Fruit fly (Drosophila melanogaster) whole organism, embryonic: ENCODE measurements around the gene Fife.

Source experiments
- Adf1 ChIP-seq: fragments of 200-800 bp; sonication (Bioruptor generic); IDR thresholded peaks from 2 replicates; pipeline ENCODE4 v1.3.6; 2022; ENCODE audit warnings: missing biosample characterization, missing genetic modification characterization
- B-H1 ChIP-seq: fragments of 200-800 bp; sonication (Bioruptor generic); IDR thresholded peaks from 3 replicates; pipeline ENCODE4 v1.3.6; 2022; ENCODE audit warnings: missing biosample characterization, missing genetic modification characterization
- Bgb ChIP-seq: fragments of 200-800 bp; sonication (Bioruptor generic); IDR thresholded peaks from 2 replicates; pipeline ENCODE4 v1.3.6; 2022; ENCODE audit warnings: missing biosample characterization, missing genetic modification characterization; ENCODE audit not compliant: partially characterized antibody
- CG10654 ChIP-seq: fragments of 200-800 bp; sonication (Bioruptor generic); optimal IDR thresholded peaks from 2 replicates; lab custom pipeline; 2016; ENCODE audit warnings: missing biosample characterization, missing genetic modification characterization
- CG10979 ChIP-seq: fragments of 200-800 bp; sonication (Bioruptor generic); optimal IDR thresholded peaks from 2 replicates; lab custom pipeline; 2018; ENCODE audit warnings: missing biosample characterization, mild to moderate bottlenecking, missing genetic modification characterization, moderate library complexity
- CG12391 ChIP-seq: fragments of 200-800 bp; sonication (Bioruptor generic); optimal IDR thresholded peaks from 3 replicates; lab custom pipeline; 2018; ENCODE audit warnings: missing biosample characterization, mild to moderate bottlenecking, missing genetic modification characterization, moderate library complexity
- CG12659 ChIP-seq: fragments of 200-800 bp; sonication (Bioruptor generic); optimal IDR thresholded peaks from 3 replicates; lab custom pipeline; 2017; ENCODE audit warnings: mild to moderate bottlenecking, missing biosample characterization, missing genetic modification reagents, missing genetic modification characterization
- CG17829 ChIP-seq: fragments of 200-800 bp; optimal IDR thresholded peaks from 2 replicates; lab custom pipeline; 2019; ENCODE audit warnings: missing biosample characterization, mild to moderate bottlenecking, missing genetic modification characterization, moderate library complexity
- CG2712 ChIP-seq: fragments of 200-800 bp; optimal IDR thresholded peaks from 3 replicates; lab custom pipeline; 2019; ENCODE audit warnings: missing biosample characterization, mild to moderate bottlenecking, missing genetic modification characterization, moderate library complexity
- CG30403 ChIP-seq: fragments of 200-800 bp; sonication (Bioruptor generic); optimal IDR thresholded peaks from 3 replicates; lab custom pipeline; 2016; ENCODE audit warnings: missing biosample characterization, missing genetic modification characterization
- CG3065 ChIP-seq: fragments of 200-800 bp; sonication (Bioruptor generic); optimal IDR thresholded peaks from 2 replicates; lab custom pipeline; 2016; ENCODE audit warnings: missing biosample characterization, missing genetic modification characterization
- CG31441 ChIP-seq: fragments of 200-800 bp; sonication (Bioruptor generic); IDR thresholded peaks from 2 replicates; pipeline ENCODE4 v1.3.6; 2022; ENCODE audit warnings: missing biosample characterization, missing genetic modification characterization
- CG32772 ChIP-seq: fragments of 200-800 bp; sonication (Bioruptor generic); IDR thresholded peaks from 2 replicates; pipeline ENCODE4 v1.3.6; 2022; ENCODE audit warnings: missing biosample characterization, missing genetic modification characterization
- CG4360 ChIP-seq: fragments of 200-800 bp; sonication (Bioruptor generic); IDR thresholded peaks from 2 replicates; pipeline ENCODE4 v1.3.6; 2022; ENCODE audit warnings: missing biosample characterization, missing genetic modification characterization
- CG5245 ChIP-seq: fragments of 200-800 bp; sonication (Bioruptor generic); optimal IDR thresholded peaks from 3 replicates; lab custom pipeline; 2016; ENCODE audit warnings: missing biosample characterization, missing genetic modification characterization
- CG5953 ChIP-seq: fragments of 200-800 bp; sonication (Bioruptor generic); IDR thresholded peaks from 2 replicates; pipeline ENCODE4 v1.3.6; 2022; ENCODE audit warnings: missing biosample characterization, missing genetic modification characterization
- CG9932 ChIP-seq: fragments of 200-800 bp; sonication (Bioruptor generic); IDR thresholded peaks from 2 replicates; pipeline ENCODE4 v1.3.6; 2022; ENCODE audit warnings: missing biosample characterization, missing genetic modification characterization
- CTCF ChIP-seq: fragments of 200-800 bp; sonication (Bioruptor generic); optimal IDR thresholded peaks from 2 replicates; lab custom pipeline; 2017; ENCODE audit warnings: missing biosample characterization, mild to moderate bottlenecking, missing genetic modification characterization, moderate library complexity
- D19A ChIP-seq: fragments of 200-800 bp; optimal IDR thresholded peaks from 3 replicates; lab custom pipeline; 2019; ENCODE audit warnings: missing biosample characterization, mild to moderate bottlenecking, missing genetic modification characterization, moderate library complexity
- Deaf1 ChIP-seq: fragments of 200-800 bp; optimal IDR thresholded peaks from 3 replicates; lab custom pipeline; 2019; ENCODE audit warnings: missing biosample characterization, mild to moderate bottlenecking, missing genetic modification characterization, moderate library complexity
- Ets65A ChIP-seq: fragments of 200-800 bp; sonication (Bioruptor generic); peaks from one replicate; lab custom pipeline; 2016; ENCODE audit warnings: missing biosample characterization, missing genetic modification characterization
- Med ChIP-seq: fragments of 200-800 bp; sonication (Bioruptor generic); peaks from one replicate; lab custom pipeline; 2016; ENCODE audit warnings: missing biosample characterization, missing genetic modification characterization, mild to moderate bottlenecking, inconsistent platforms, moderate library complexity
- Oli ChIP-seq: fragments of 200-800 bp; sonication (Bioruptor generic); optimal IDR thresholded peaks from 2 replicates; lab custom pipeline; 2018; ENCODE audit warnings: missing biosample characterization, mild to moderate bottlenecking, missing genetic modification characterization, moderate library complexity
- Rfx ChIP-seq: fragments of 200-800 bp; sonication (Bioruptor generic); IDR thresholded peaks from 2 replicates; pipeline ENCODE4 v1.3.6; 2022; ENCODE audit warnings: missing biosample characterization, missing genetic modification characterization
- YL-1 ChIP-seq: fragments of 200-800 bp; sonication (Bioruptor generic); optimal IDR thresholded peaks from 3 replicates; lab custom pipeline; 2017; ENCODE audit warnings: missing biosample characterization, mild to moderate bottlenecking, missing genetic modification characterization
- ase ChIP-seq: fragments of 200-800 bp; sonication (Bioruptor generic); IDR thresholded peaks from 3 replicates; pipeline ENCODE4 v1.3.6; 2022; ENCODE audit warnings: missing biosample characterization, missing genetic modification characterization
- caup ChIP-seq: fragments of 200-800 bp; sonication (Bioruptor generic); optimal IDR thresholded peaks from 3 replicates; lab custom pipeline; 2017; ENCODE audit warnings: missing biosample characterization, mild to moderate bottlenecking, missing genetic modification characterization, moderate library complexity; ENCODE audit not compliant: severe bottlenecking
- chm ChIP-seq: fragments of 200-800 bp; sonication (Bioruptor generic); IDR thresholded peaks from 2 replicates; pipeline ENCODE4 v1.3.6; 2022; ENCODE audit warnings: missing biosample characterization, missing genetic modification characterization
- da ChIP-seq: fragments of 200-800 bp; sonication (Bioruptor generic); optimal IDR thresholded peaks from 2 replicates; lab custom pipeline; 2016; ENCODE audit warnings: missing biosample characterization, missing genetic modification characterization
- hbn ChIP-seq: fragments of 200-800 bp; sonication (Bioruptor generic); IDR thresholded peaks from 2 replicates; pipeline ENCODE4 v1.3.6; 2022; ENCODE audit warnings: missing biosample characterization, missing genetic modification characterization; ENCODE audit not compliant: partially characterized antibody
- kni ChIP-seq: fragments of 200-800 bp; sonication (Bioruptor generic); optimal IDR thresholded peaks from 3 replicates; lab custom pipeline; 2017; ENCODE audit warnings: mild to moderate bottlenecking, missing biosample characterization, missing genetic modification reagents, missing genetic modification characterization
- row ChIP-seq: fragments of 200-800 bp; sonication (Bioruptor generic); IDR thresholded peaks from 3 replicates; pipeline ENCODE4 v1.3.6; 2022; ENCODE audit warnings: missing biosample characterization, missing genetic modification characterization
- sens ChIP-seq: fragments of 200-800 bp; sonication (Bioruptor generic); peaks from one replicate; lab custom pipeline; 2016; ENCODE audit warnings: missing biosample characterization, missing genetic modification characterization
- sob ChIP-seq: fragments of 200-800 bp; sonication (Bioruptor generic); IDR thresholded peaks from 2 replicates; pipeline ENCODE4 v1.3.6; 2022; ENCODE audit warnings: missing biosample characterization, missing genetic modification characterization
- sug ChIP-seq: fragments of 200-800 bp; optimal IDR thresholded peaks from 2 replicates; lab custom pipeline; 2019; ENCODE audit warnings: missing biosample characterization, mild to moderate bottlenecking, missing genetic modification characterization, moderate library complexity
- tll ChIP-seq, 2 experiments: fragments of 200-800 bp in 1 of 2; fragments of >200 bp in 1 of 2; sonication (Bioruptor generic) in 1 of 2; optimal IDR thresholded peaks; 2 replicates each; lab custom pipeline; 2017 to 2019; ENCODE audit warnings: missing biosample characterization in 2 of 2, missing genetic modification characterization in 2 of 2, mild to moderate bottlenecking in 1 of 2, moderate library complexity in 1 of 2
- trem ChIP-seq: fragments of 200-800 bp; optimal IDR thresholded peaks from 3 replicates; lab custom pipeline; 2019; ENCODE audit warnings: missing biosample characterization, mild to moderate bottlenecking, missing genetic modification characterization, moderate library complexity
- wdn ChIP-seq: fragments of 200-800 bp; sonication (Bioruptor generic); IDR thresholded peaks from 2 replicates; pipeline ENCODE4 v1.3.6; 2022; ENCODE audit warnings: missing biosample characterization, missing genetic modification characterization
- zfh2 ChIP-seq: fragments of 200-800 bp; sonication (Bioruptor generic); optimal IDR thresholded peaks from 2 replicates; lab custom pipeline; 2016; ENCODE audit warnings: missing biosample characterization, missing genetic modification characterization

Fife gene

dm6 chr3L:2636023-2636968 lies 75.2 kb downstream of the Fife start (continued):
- TF ChIP-seq CG3065 (GFP tag; lab: Kevin White, UChicago) (no peak), CG5953 (GFP tag; lab: Robert Waterston, UW) (no peak), Rfx (GFP tag; lab: Robert Waterston, UW) (peak; percentile 46), da (GFP tag; lab: Kevin White, UChicago) (no peak), CTCF (GFP tag; lab: Kevin White, UChicago) (no peak), row (GFP tag; lab: Robert Waterston, UW) (peak; percentile 23; the same call in 1 of the 3 replicates), hbn (GFP tag; lab: Robert Waterston, UW) (no peak), Adf1 (GFP tag; lab: Robert Waterston, UW) (peak; percentile 51; the same call in 1 of the 2 replicates), chm (GFP tag; lab: Robert Waterston, UW) (no peak), tll (GFP tag; optimal IDR thresholded peaks at IDR 0.05; lab: Kevin White, UChicago) (no peak), B-H1 (GFP tag; lab: Robert Waterston, UW) (peak; percentile 13; the same call in 1 of the 3 replicates), Deaf1 (tag; lab: Kevin White, UChicago) (peak; percentile 63), CG12659 (GFP tag; lab: Kevin White, UChicago) (peak; percentile 15), CG30403 (GFP tag; lab: Kevin White, UChicago) (no peak), CG32772 (GFP tag; lab: Robert Waterston, UW) (no peak), CG10654 (GFP tag; lab: Kevin White, UChicago) (peak; percentile 16), ase (GFP tag; lab: Robert Waterston, UW) (peak; percentile 29; the same call in 1 of the 3 replicates), CG2712 (tag; lab: Kevin White, UChicago) (peak; percentile 29), caup (GFP tag; lab: Kevin White, UChicago) (no peak), sug (tag; lab: Kevin White, UChicago) (no peak), CG31441 (GFP tag; lab: Robert Waterston, UW) (no peak), Ets65A (GFP tag; lab: Kevin White, UChicago) (peak; percentile 53), D19A (peak; percentile 22), CG5245 (GFP tag; lab: Kevin White, UChicago) (no peak), kni (GFP tag; lab: Kevin White, UChicago) (no peak), CG12391 (tag; lab: Kevin White, UChicago) (peak; percentile 5), CG4360 (GFP tag; lab: Robert Waterston, UW) (peak; percentile 94), CG9932 (GFP tag; lab: Robert Waterston, UW) (no peak), trem (tag; lab: Kevin White, UChicago) (no peak), YL-1 (GFP tag; lab: Kevin White, UChicago) (no peak), CG17829 (peak; percentile 12), Med (peak; percentile 31), sens (GFP tag; lab: Kevin White, UChicago) (peak; percentile 45), sob (0 out of 2 replicates have a peak, but pooled peaks have one; percentile 5), CG10979 (peak; percentile 29), wdn (GFP tag; lab: Robert Waterston, UW) (no peak), zfh2 (GFP tag; lab: Kevin White, UChicago) (no peak), Bgb (GFP tag; lab: Robert Waterston, UW) (0 out of 2 replicates have a peak, but pooled peaks have one; percentile 21), Oli (peak; percentile 27)
